Worm (Caenorhabditis elegans): ENCODE results near the gene psmd-9.
A peak's percentile ranks its signal among the peaks of the same experiment; 100 is the strongest.

psmd-9 gene

ce11 chrII:6927034-6927433 is 25.1 kb downstream of the psmd-9 start:
- TF ChIP-seq R02D3.7 (tag; optimal IDR thresholded peaks at IDR 0.05): no peak
- TF ChIP-seq nhr-25 (tag; optimal IDR thresholded peaks at IDR 0.05): no peak
- no peak for TF ChIP-seq peb-1 (tag; optimal IDR thresholded peaks at IDR 0.05)
- no peak for TF ChIP-seq ztf-11 (tag; optimal IDR thresholded peaks at IDR 0.05)
- TF ChIP-seq sma-9 (GFP tag; optimal IDR thresholded peaks at IDR 0.05): peak; percentile 73
- TF ChIP-seq sma-9 (tag; optimal IDR thresholded peaks at IDR 0.05): no peak

- TF ChIP-seq zag-1 (tag; optimal IDR thresholded peaks at IDR 0.05) (no peak), nhr-12 (tag; optimal IDR thresholded peaks at IDR 0.05) (no peak), gmeb-1 (tag; optimal IDR thresholded peaks at IDR 0.05) (no peak), alr-1 (tag; optimal IDR thresholded peaks at IDR 0.05) (no peak), egl-27 (tag; optimal IDR thresholded peaks at IDR 0.05) (no peak), nhr-10 (tag; optimal IDR thresholded peaks at IDR 0.05) (no peak), lin-11 (tag; optimal IDR thresholded peaks at IDR 0.05) (no peak), ceh-16 (tag; optimal IDR thresholded peaks at IDR 0.05) (no peak), mbf-1 (tag; optimal IDR thresholded peaks at IDR 0.05) (no peak), ztf-11 (tag; optimal IDR thresholded peaks at IDR 0.05) (no peak), dmd-4 (tag; optimal IDR thresholded peaks at IDR 0.05) (no peak), elt-3 (tag; optimal IDR thresholded peaks at IDR 0.05) (no peak), elt-1 (tag; optimal IDR thresholded peaks at IDR 0.05) (no peak), ZK546.5 (tag; optimal IDR thresholded peaks at IDR 0.05) (no peak), C34F6.9 (tag; optimal IDR thresholded peaks at IDR 0.05) (no peak), fos-1 (tag; optimal IDR thresholded peaks at IDR 0.05) (no peak), nhr-129 (tag; optimal IDR thresholded peaks at IDR 0.05) (no peak)
These were observed 25.7 kb downstream of the psmd-9 start, which contains the start of gene F22D3.4 for ce11 chrII:6927603-6928002. TSS of gene F22D3.4 (minus strand) at chrII:6927603.

- TF ChIP-seq crh-2 (tag; optimal IDR thresholded peaks at IDR 0.05): peak; percentile 59
- TF ChIP-seq lsy-2 (tag; optimal IDR thresholded peaks at IDR 0.05): peak in 1 of 2 experiments; percentile 66
- peak; percentile 80 for TF ChIP-seq C34F6.9 (tag; optimal IDR thresholded peaks at IDR 0.05)
- no peak for TF ChIP-seq ZK546.5 (tag; optimal IDR thresholded peaks at IDR 0.05)
- TF ChIP-seq F13H6.1 (tag; optimal IDR thresholded peaks at IDR 0.05): peak; percentile 59
- no peak for TF ChIP-seq R02D3.7 (tag; optimal IDR thresholded peaks at IDR 0.05)
- TF ChIP-seq unc-55 (GFP tag; optimal IDR thresholded peaks at IDR 0.05): peak; percentile 45
- TF ChIP-seq nhr-6 (tag; optimal IDR thresholded peaks at IDR 0.05): peak; percentile 66
- no peak for TF ChIP-seq gmeb-1 (tag; optimal IDR thresholded peaks at IDR 0.05)
- TF ChIP-seq lin-13 (GFP tag; optimal IDR thresholded peaks at IDR 0.05): no peak
- no peak for TF ChIP-seq ztf-1 (GFP tag; conservative IDR thresholded peaks at IDR 0.05)
- TF ChIP-seq fos-1 (tag; optimal IDR thresholded peaks at IDR 0.05): peak; percentile 11
- TF ChIP-seq snpc-4 (tag; optimal IDR thresholded peaks at IDR 0.05): peak; percentile 2
- peak; percentile 28 for TF ChIP-seq skn-1 (tag; optimal IDR thresholded peaks at IDR 0.05)
- TF ChIP-seq nhr-129 (tag; optimal IDR thresholded peaks at IDR 0.05): peak; percentile 63
- no peak for TF ChIP-seq alr-1 (tag; optimal IDR thresholded peaks at IDR 0.05)
- peak; percentile 77 for TF ChIP-seq sma-9 (GFP tag; optimal IDR thresholded peaks at IDR 0.05)
- TF ChIP-seq sma-9 (tag; optimal IDR thresholded peaks at IDR 0.05): no peak
- TF ChIP-seq unc-39 (tag; optimal IDR thresholded peaks at IDR 0.05): no peak
- TF ChIP-seq nhr-25 (tag; optimal IDR thresholded peaks at IDR 0.05): peak; percentile 38
These were observed 26.5 kb downstream of the psmd-9 start, which contains the start of gene flcn-1 for ce11 chrII:6928416-6928815. TSS of gene flcn-1 (plus strand) at chrII:6928763.

ce11 chrII:6930072-6930471 is 28.2 kb downstream of the psmd-9 start:
- TF ChIP-seq C34F6.9 (tag; optimal IDR thresholded peaks at IDR 0.05) (peak; percentile 45), unc-55 (GFP tag; optimal IDR thresholded peaks at IDR 0.05) (peak; percentile 58), nhr-12 (tag; optimal IDR thresholded peaks at IDR 0.05) (no peak)

- TF ChIP-seq C34F6.9 (tag; optimal IDR thresholded peaks at IDR 0.05): no peak
- no peak for TF ChIP-seq snpc-4 (tag; optimal IDR thresholded peaks at IDR 0.05)
- no peak for TF ChIP-seq F13H6.1 (tag; optimal IDR thresholded peaks at IDR 0.05)
- TF ChIP-seq nhr-6 (tag; optimal IDR thresholded peaks at IDR 0.05): no peak
- TF ChIP-seq unc-55 (GFP tag; optimal IDR thresholded peaks at IDR 0.05): no peak
- no peak for TF ChIP-seq R02D3.7 (tag; optimal IDR thresholded peaks at IDR 0.05)
- no peak for TF ChIP-seq ztf-1 (GFP tag; conservative IDR thresholded peaks at IDR 0.05)
These were observed 31.1 kb downstream of the psmd-9 start for ce11 chrII:6932978-6933377.

ce11 chrII:6934729-6935128 is 32.8 kb downstream of the psmd-9 start:
- no peak for TF ChIP-seq ZK546.5 (tag; optimal IDR thresholded peaks at IDR 0.05)
- no peak for TF ChIP-seq elt-1 (tag; optimal IDR thresholded peaks at IDR 0.05)
- TF ChIP-seq ama-1 (optimal IDR thresholded peaks at IDR 0.05): no peak
- no peak for TF ChIP-seq unc-55 (GFP tag; optimal IDR thresholded peaks at IDR 0.05)
- TF ChIP-seq nhr-25 (tag; optimal IDR thresholded peaks at IDR 0.05): no peak
- no peak for TF ChIP-seq nhr-129 (tag; optimal IDR thresholded peaks at IDR 0.05)
- no peak for TF ChIP-seq aly-2 (tag; optimal IDR thresholded peaks at IDR 0.05)

All from whole organism, L2 larva.